In genomic region chrIV:12785988-12786387, ce11 we compare ENCODE assay signal across 1 worm cellular context.
TF ChIP-seq lines count a peak whose summit lies in the region.

No protein-coding gene starts in this region.

TF ChIP-seq in whole organism, young adult, 124 proteins besides CTCF, POLR2A, EP300 and RAD21 (continued from another document):
- TF ChIP-seq ZK185.1 (tag; optimal IDR thresholded peaks at IDR 0.05; lab: Kevin White, UChicago; ENCODE audit: poor library complexity, severe bottlenecking): no peak
- TF ChIP-seq hmg-20 (GFP tag; IDR thresholded peaks at IDR 0.05; lab: Robert Waterston, UW): no peak
- no peak for TF ChIP-seq F23B12.7 (tag; optimal IDR thresholded peaks at IDR 0.05; lab: Kevin White, UChicago; ENCODE audit: insufficient read depth)
- no peak for TF ChIP-seq tlf-1 (GFP tag; optimal IDR thresholded peaks at IDR 0.05; lab: Kevin White, UChicago)
- TF ChIP-seq athp-1 (tag; optimal IDR thresholded peaks at IDR 0.05; lab: Kevin White, UChicago): no peak
- TF ChIP-seq pha-4 (tag; optimal IDR thresholded peaks at IDR 0.05; lab: Kevin White, UChicago): no peak
- no peak for TF ChIP-seq madf-10 (tag; optimal IDR thresholded peaks at IDR 0.05; lab: Kevin White, UChicago)
- TF ChIP-seq zim-3 (tag; optimal IDR thresholded peaks at IDR 0.05; lab: Kevin White, UChicago): no peak
- TF ChIP-seq hsf-1 (GFP tag; IDR thresholded peaks at IDR 0.05; lab: Robert Waterston, UW): peak; percentile 88
- no peak for TF ChIP-seq T07F8.4 (tag; optimal IDR thresholded peaks at IDR 0.05; lab: Kevin White, UChicago)
- no peak for TF ChIP-seq let-526 (GFP tag; IDR thresholded peaks at IDR 0.05; lab: Robert Waterston, UW)
- TF ChIP-seq mel-28 (tag; optimal IDR thresholded peaks at IDR 0.05; lab: Kevin White, UChicago; ENCODE audit: borderline replicate concordance): no peak
- TF ChIP-seq F39B2.1 (GFP tag; IDR thresholded peaks at IDR 0.05; lab: Robert Waterston, UW): no peak
- no peak for TF ChIP-seq nhr-90 (tag; optimal IDR thresholded peaks at IDR 0.05; lab: Kevin White, UChicago)
- peak; percentile 98 for TF ChIP-seq hmg-1.2 (GFP tag; IDR thresholded peaks at IDR 0.05; lab: Robert Waterston, UW)
- peak; percentile 41; the same call in 1 of the 2 replicates for TF ChIP-seq attf-3 (GFP tag; conservative IDR thresholded peaks at IDR 0.05; lab: Robert Waterston, UW)
- TF ChIP-seq nfyb-1 (GFP tag; IDR thresholded peaks at IDR 0.05; lab: Robert Waterston, UW): peak; percentile 55; the same call in 1 of the 2 replicates
- no peak for TF ChIP-seq ceh-100 (GFP tag; IDR thresholded peaks at IDR 0.05; lab: Robert Waterston, UW)
- TF ChIP-seq efl-1 (GFP tag; optimal IDR thresholded peaks at IDR 0.05; lab: Kevin White, UChicago): peak; percentile 13
- TF ChIP-seq ccch-3 (GFP tag; optimal IDR thresholded peaks at IDR 0.05; lab: Kevin White, UChicago): no peak
- TF ChIP-seq lin-26 (GFP tag; IDR thresholded peaks at IDR 0.05; lab: Robert Waterston, UW): peak; percentile 53; the same call in 1 of the 2 replicates
- no peak for TF ChIP-seq Y79H2A.3 (GFP tag; conservative IDR thresholded peaks at IDR 0.05; lab: Robert Waterston, UW)
- no peak for TF ChIP-seq chd-7 (tag; optimal IDR thresholded peaks at IDR 0.05; lab: Kevin White, UChicago)
- no peak for TF ChIP-seq lsy-27 (tag; optimal IDR thresholded peaks at IDR 0.05; lab: Kevin White, UChicago; ENCODE audit: borderline replicate concordance, insufficient read depth)
- TF ChIP-seq tbp1 (GFP tag; optimal IDR thresholded peaks at IDR 0.05; lab: Kevin White, UChicago): peak; percentile 75
- no peak for TF ChIP-seq Y53F4B.3 (GFP tag; IDR thresholded peaks at IDR 0.05; lab: Robert Waterston, UW)
- peak; percentile 60 for TF ChIP-seq lsl-1 (GFP tag; optimal IDR thresholded peaks at IDR 0.05; lab: Kevin White, UChicago)
- no peak for TF ChIP-seq fkh-3 (tag; optimal IDR thresholded peaks at IDR 0.05; lab: Kevin White, UChicago)
- TF ChIP-seq nfya-1 (tag; optimal IDR thresholded peaks at IDR 0.05; lab: Kevin White, UChicago; ENCODE audit: borderline replicate concordance, insufficient read depth): no peak
- no peak for TF ChIP-seq ztf-6 (GFP tag; IDR thresholded peaks at IDR 0.05; lab: Robert Waterston, UW)
- TF ChIP-seq K12H6.12 (tag; optimal IDR thresholded peaks at IDR 0.05; lab: Kevin White, UChicago): no peak
- no peak for TF ChIP-seq F10E7.11 (tag; optimal IDR thresholded peaks at IDR 0.05; lab: Kevin White, UChicago)
- peak; percentile 94 for TF ChIP-seq attf-6 (GFP tag; IDR thresholded peaks at IDR 0.05; lab: Robert Waterston, UW)
- TF ChIP-seq ceh-27 (GFP tag; optimal IDR thresholded peaks at IDR 0.05; lab: Kevin White, UChicago): no peak
- TF ChIP-seq ets-4 (GFP tag; optimal IDR thresholded peaks at IDR 0.05; lab: Kevin White, UChicago): no peak
- TF ChIP-seq Y67H2A.10 (GFP tag; conservative IDR thresholded peaks at IDR 0.05; lab: Robert Waterston, UW): no peak
- peak; percentile 5 for TF ChIP-seq lin-54 (GFP tag; optimal IDR thresholded peaks at IDR 0.05; lab: Kevin White, UChicago)
- TF ChIP-seq pbrm-1 (GFP tag; IDR thresholded peaks at IDR 0.05; lab: Robert Waterston, UW): peak; percentile 91
- no peak for TF ChIP-seq K11D2.4 (GFP tag; IDR thresholded peaks at IDR 0.05; lab: Robert Waterston, UW)
- no peak; the same call in 1 of the 2 replicates for TF ChIP-seq ekl-4 (GFP tag; IDR thresholded peaks at IDR 0.05; lab: Robert Waterston, UW)
- TF ChIP-seq bed-1 (GFP tag; IDR thresholded peaks at IDR 0.05; lab: Robert Waterston, UW): no peak
- no peak for TF ChIP-seq aptf-3 (GFP tag; IDR thresholded peaks at IDR 0.05; lab: Robert Waterston, UW)
- no peak for TF ChIP-seq sea-2 (GFP tag; IDR thresholded peaks at IDR 0.05; lab: Robert Waterston, UW)
- TF ChIP-seq dpl-1 (GFP tag; optimal IDR thresholded peaks at IDR 0.05; lab: Kevin White, UChicago): no peak
- TF ChIP-seq sdz-38 (tag; optimal IDR thresholded peaks at IDR 0.05; lab: Kevin White, UChicago): no peak
- TF ChIP-seq lir-1 (GFP tag; conservative IDR thresholded peaks at IDR 0.05; lab: Robert Waterston, UW): no peak
- TF ChIP-seq snpc-1.1 (tag; optimal IDR thresholded peaks at IDR 0.05; lab: Kevin White, UChicago; ENCODE audit: insufficient read depth): peak; percentile 95
- TF ChIP-seq ztf-26 (tag; optimal IDR thresholded peaks at IDR 0.05; lab: Kevin White, UChicago): no peak
- TF ChIP-seq akir-1 (GFP tag; optimal IDR thresholded peaks at IDR 0.05; lab: Kevin White, UChicago): no peak
- TF ChIP-seq zfh-2 (GFP tag; conservative IDR thresholded peaks at IDR 0.05; lab: Robert Waterston, UW): no peak
- no peak for TF ChIP-seq B0035.1 (tag; optimal IDR thresholded peaks at IDR 0.05; lab: Kevin White, UChicago)
- TF ChIP-seq ceh-40 (GFP tag; IDR thresholded peaks at IDR 0.05; lab: Robert Waterston, UW): no peak
- no peak for TF ChIP-seq bed-2 (GFP tag; IDR thresholded peaks at IDR 0.05; lab: Robert Waterston, UW)
TF ChIP-seq in whole organism, young adult: peak in this region for 27.
